Fruit fly (Drosophila melanogaster) whole organism, prepupa: ENCODE measurements around the gene toe.
A peak's percentile ranks its signal among the peaks of the same experiment; 100 is the strongest.

ENCODE experiments used
- CG10669 ChIP-seq: fragments of 200-800 bp; sonication (Bioruptor generic); optimal IDR thresholded peaks from 3 replicates; lab custom pipeline; 2018; ENCODE audit warnings: missing biosample characterization, mild to moderate bottlenecking, missing genetic modification characterization, moderate library complexity
- CG11294 ChIP-seq: fragments of 200-800 bp; sonication (Bioruptor generic); IDR thresholded peaks from 2 replicates; pipeline ENCODE4 v1.3.6; 2022; ENCODE audit warnings: missing biosample characterization, missing genetic modification characterization
- CG11902 ChIP-seq: fragments of 200-800 bp; sonication (Bioruptor generic); optimal IDR thresholded peaks from 3 replicates; lab custom pipeline; 2016; ENCODE audit warnings: missing biosample characterization, missing genetic modification characterization
- CG15336 ChIP-seq: fragments of 200-800 bp; sonication (Bioruptor generic); IDR thresholded peaks from 2 replicates; pipeline ENCODE4 v1.3.6; 2022; ENCODE audit warnings: missing biosample characterization, missing genetic modification characterization
- CG1621 ChIP-seq: fragments of 200-800 bp; sonication (Bioruptor generic); optimal IDR thresholded peaks from 3 replicates; lab custom pipeline; 2018; ENCODE audit warnings: missing biosample characterization, mild to moderate bottlenecking, missing genetic modification characterization
- CG31627 ChIP-seq: fragments of 200-800 bp; sonication (Bioruptor generic); optimal IDR thresholded peaks from 3 replicates; lab custom pipeline; 2016; ENCODE audit warnings: missing biosample characterization, missing genetic modification characterization
- CG3919 ChIP-seq: fragments of 200-800 bp; sonication (Bioruptor generic); optimal IDR thresholded peaks from 3 replicates; lab custom pipeline; 2016; ENCODE audit warnings: missing biosample characterization, missing genetic modification characterization
- CG6276 ChIP-seq: fragments of 200-800 bp; sonication (Bioruptor generic); optimal IDR thresholded peaks from 2 replicates; lab custom pipeline; 2017; ENCODE audit warnings: missing biosample characterization, mild to moderate bottlenecking, missing genetic modification characterization
- CG6808 ChIP-seq: fragments of 200-800 bp; sonication (Bioruptor generic); optimal IDR thresholded peaks from 3 replicates; lab custom pipeline; 2017; ENCODE audit warnings: missing biosample characterization, missing genetic modification characterization, mild to moderate bottlenecking, moderate library complexity, missing genetic modification reagents
- CG6854 ChIP-seq: fragments of 200-800 bp; sonication (Bioruptor generic); optimal IDR thresholded peaks from 2 replicates; lab custom pipeline; 2017; ENCODE audit warnings: missing biosample characterization, mild to moderate bottlenecking, missing genetic modification characterization
- CG7368 ChIP-seq: fragments of 200-800 bp; sonication (Bioruptor generic); optimal IDR thresholded peaks from 3 replicates; lab custom pipeline; 2016; ENCODE audit warnings: missing biosample characterization, missing genetic modification characterization
- CG8119 ChIP-seq: fragments of 200-800 bp; sonication (Bioruptor generic); IDR thresholded peaks from 3 replicates; pipeline ENCODE4 v1.3.6; 2022; ENCODE audit warnings: missing biosample characterization, missing genetic modification characterization
- CG8319 ChIP-seq: fragments of 200-800 bp; sonication (Bioruptor generic); optimal IDR thresholded peaks from 3 replicates; lab custom pipeline; 2016; ENCODE audit warnings: missing biosample characterization, missing genetic modification characterization
- CG8632 ChIP-seq: fragments of 200-800 bp; sonication (Bioruptor generic); optimal IDR thresholded peaks from 3 replicates; lab custom pipeline; 2016; ENCODE audit warnings: missing biosample characterization, missing genetic modification characterization
- CG9139 ChIP-seq: fragments of 200-800 bp; sonication (Bioruptor generic); optimal IDR thresholded peaks from 3 replicates; lab custom pipeline; 2017; ENCODE audit warnings: missing biosample characterization, mild to moderate bottlenecking, missing genetic modification characterization
- Eip75B ChIP-seq: fragments of 200-800 bp; sonication (Bioruptor generic); optimal IDR thresholded peaks from 3 replicates; lab custom pipeline; 2016; ENCODE audit warnings: missing biosample characterization, missing genetic modification characterization
- Eip78C ChIP-seq: fragments of 200-800 bp; sonication (Bioruptor generic); peaks from one replicate; lab custom pipeline; 2016; ENCODE audit warnings: missing biosample characterization, missing genetic modification characterization
- Eip93F ChIP-seq: fragments of 200-800 bp; sonication (Bioruptor generic); optimal IDR thresholded peaks from 2 replicates; lab custom pipeline; 2016; ENCODE audit warnings: missing biosample characterization, mild to moderate bottlenecking, missing genetic modification characterization
- Ets21C ChIP-seq: fragments of 200-800 bp; sonication (Bioruptor generic); optimal IDR thresholded peaks from 3 replicates; lab custom pipeline; 2016; ENCODE audit warnings: missing biosample characterization, missing genetic modification characterization
- Ets96B ChIP-seq: fragments of 200-800 bp; optimal IDR thresholded peaks from 2 replicates; lab custom pipeline; 2019; ENCODE audit warnings: missing biosample characterization, mild to moderate bottlenecking, missing genetic modification characterization, moderate library complexity
- Hr38 ChIP-seq: sonication (Bioruptor generic); optimal IDR thresholded peaks from 2 replicates; lab custom pipeline; 2016; ENCODE audit warnings: missing biosample characterization, missing genetic modification characterization
- Hr39 ChIP-seq: fragments of 200-800 bp; sonication (Bioruptor generic); optimal IDR thresholded peaks from 2 replicates; lab custom pipeline; 2016; ENCODE audit warnings: missing biosample characterization, missing genetic modification characterization
- Met ChIP-seq: fragments of 200-800 bp; sonication (Bioruptor generic); optimal IDR thresholded peaks from 3 replicates; lab custom pipeline; 2016; ENCODE audit warnings: missing biosample characterization, missing genetic modification characterization
- OdsH ChIP-seq: fragments of 200-800 bp; sonication (Bioruptor generic); optimal IDR thresholded peaks from 3 replicates; lab custom pipeline; 2016; ENCODE audit warnings: missing biosample characterization, missing genetic modification characterization
- Smox ChIP-seq: fragments of 200-800 bp; sonication (Bioruptor generic); optimal IDR thresholded peaks from 3 replicates; lab custom pipeline; 2016; ENCODE audit warnings: missing biosample characterization, missing genetic modification characterization
- Sox102F ChIP-seq: fragments of 200-800 bp; sonication (Bioruptor generic); optimal IDR thresholded peaks from 2 replicates; lab custom pipeline; 2016; ENCODE audit warnings: missing biosample characterization, mild to moderate bottlenecking, missing genetic modification characterization
- Sox14 ChIP-seq: fragments of 200-800 bp; sonication (Bioruptor generic); optimal IDR thresholded peaks from 3 replicates; lab custom pipeline; 2016; ENCODE audit warnings: missing biosample characterization, missing genetic modification characterization
- Sox15 ChIP-seq: fragments of 200-800 bp; sonication (Bioruptor generic); optimal IDR thresholded peaks from 3 replicates; lab custom pipeline; 2016; ENCODE audit warnings: missing biosample characterization, missing genetic modification characterization
- dac ChIP-seq: fragments of 200-800 bp; sonication (Bioruptor generic); optimal IDR thresholded peaks from 2 replicates; lab custom pipeline; 2017; ENCODE audit warnings: missing biosample characterization, mild to moderate bottlenecking, missing genetic modification characterization
- dsx ChIP-seq: fragments of 200-800 bp; optimal IDR thresholded peaks from 3 replicates; lab custom pipeline; 2019; ENCODE audit warnings: missing biosample characterization, mild to moderate bottlenecking, missing genetic modification characterization, moderate library complexity; ENCODE audit not compliant: poor library complexity, severe bottlenecking
- eg ChIP-seq: fragments of 200-800 bp; sonication (Bioruptor generic); IDR thresholded peaks from 3 replicates; pipeline ENCODE4 v1.3.6; 2022; ENCODE audit warnings: missing biosample characterization, missing genetic modification characterization
- esn ChIP-seq: fragments of 200-800 bp; sonication (Bioruptor generic); optimal IDR thresholded peaks from 2 replicates; lab custom pipeline; 2016; ENCODE audit warnings: missing biosample characterization, mild to moderate bottlenecking, missing genetic modification characterization, moderate library complexity
- fd85E ChIP-seq: fragments of 200-800 bp; sonication (Bioruptor generic); optimal IDR thresholded peaks from 3 replicates; lab custom pipeline; 2016; ENCODE audit warnings: missing biosample characterization, missing genetic modification characterization
- fkh ChIP-seq: fragments of 200-800 bp; sonication (Bioruptor generic); optimal IDR thresholded peaks from 3 replicates; lab custom pipeline; 2017; ENCODE audit warnings: missing biosample characterization, mild to moderate bottlenecking, missing genetic modification characterization, moderate library complexity
- lz ChIP-seq: fragments of 200-800 bp; sonication (Bioruptor generic); optimal IDR thresholded peaks from 3 replicates; lab custom pipeline; 2016; ENCODE audit warnings: missing biosample characterization, missing genetic modification characterization
- pdm3 ChIP-seq: fragments of 200-800 bp; sonication (Bioruptor generic); optimal IDR thresholded peaks from 3 replicates; lab custom pipeline; 2016; ENCODE audit warnings: missing biosample characterization, missing genetic modification characterization
- salr ChIP-seq, 2 experiments: fragments of 200-800 bp; sonication (Bioruptor generic); optimal IDR thresholded peaks; 3 replicates each; lab custom pipeline; 2016 to 2018; ENCODE audit warnings: missing biosample characterization in 2 of 2, missing genetic modification characterization in 2 of 2, mild to moderate bottlenecking in 1 of 2
- ss ChIP-seq, 2 experiments: fragments of 200-800 bp; sonication (Bioruptor generic); optimal IDR thresholded peaks; 2 replicates in 1 of 2; 3 replicates in 1 of 2; lab custom pipeline; 2017 to 2018; ENCODE audit warnings: mild to moderate bottlenecking in 2 of 2, missing biosample characterization in 2 of 2, missing genetic modification characterization in 2 of 2, moderate library complexity in 1 of 2
- topi ChIP-seq: fragments of 200-800 bp; sonication (Bioruptor generic); optimal IDR thresholded peaks from 3 replicates; lab custom pipeline; 2016; ENCODE audit warnings: missing biosample characterization, missing genetic modification characterization
- vri ChIP-seq: fragments of 200-800 bp; sonication (Bioruptor generic); optimal IDR thresholded peaks from 3 replicates; lab custom pipeline; 2016; ENCODE audit warnings: missing biosample characterization, mild to moderate bottlenecking, missing genetic modification characterization

Gene toe

dm6 chr3L:12414189-12414964 is 18.1 kb downstream of the toe start, which contains the start of gene SCaMC:
TSS of gene SCaMC (minus strand) at chr3L:12414842.
- no peak for TF ChIP-seq CG6808 (GFP tag; lab: Kevin White, UChicago)
- TF ChIP-seq dsx (GFP tag; lab: Kevin White, UChicago): peak; percentile 21
- TF ChIP-seq Eip75B (GFP tag; lab: Kevin White, UChicago): peak; percentile 3
- TF ChIP-seq ss (GFP tag; optimal IDR thresholded peaks at IDR 0.05; lab: Kevin White, UChicago): peak in 1 of 2 experiments; percentile 10
- TF ChIP-seq CG1621 (tag; lab: Kevin White, UChicago): no peak
- no peak for TF ChIP-seq CG8632 (GFP tag; lab: Kevin White, UChicago)
- no peak for TF ChIP-seq Hr39 (GFP tag; lab: Kevin White, UChicago)
- TF ChIP-seq Eip93F (GFP tag; lab: Kevin White, UChicago): peak; percentile 72
- TF ChIP-seq CG7368 (GFP tag; lab: Kevin White, UChicago): no peak
- no peak for TF ChIP-seq fd85E (GFP tag; lab: Kevin White, UChicago)
- TF ChIP-seq CG6854 (GFP tag; lab: Kevin White, UChicago): no peak
- peak; percentile 70 for TF ChIP-seq Eip78C (GFP tag; lab: Kevin White, UChicago)
- TF ChIP-seq fkh (GFP tag; lab: Kevin White, UChicago): no peak
- no peak for TF ChIP-seq Smox (GFP tag; lab: Kevin White, UChicago)
- TF ChIP-seq CG15336 (GFP tag; lab: Robert Waterston, UW): no peak
- no peak for TF ChIP-seq Sox102F (GFP tag; lab: Kevin White, UChicago)
- TF ChIP-seq Met (GFP tag; lab: Kevin White, UChicago): no peak
- peak; percentile 1 for TF ChIP-seq esn (GFP tag; lab: Kevin White, UChicago)
- TF ChIP-seq Sox14 (GFP tag; lab: Kevin White, UChicago): peak; percentile 44
- no peak for TF ChIP-seq CG31627 (GFP tag; lab: Kevin White, UChicago)
- no peak for TF ChIP-seq vri (GFP tag; lab: Kevin White, UChicago)

- no peak for TF ChIP-seq CG15336 (GFP tag; lab: Robert Waterston, UW)
- peak; percentile 2 for TF ChIP-seq Eip78C (GFP tag; lab: Kevin White, UChicago)
- no peak for TF ChIP-seq Ets96B
- no peak for TF ChIP-seq fkh (GFP tag; lab: Kevin White, UChicago)
- TF ChIP-seq CG1621 (tag; lab: Kevin White, UChicago): peak; percentile 0
- TF ChIP-seq vri (GFP tag; lab: Kevin White, UChicago): no peak
- no peak for TF ChIP-seq Smox (GFP tag; lab: Kevin White, UChicago)
- TF ChIP-seq Ets21C (GFP tag; lab: Kevin White, UChicago): no peak
- no peak for TF ChIP-seq CG8319 (GFP tag; lab: Kevin White, UChicago)
- TF ChIP-seq CG6276 (GFP tag; lab: Kevin White, UChicago): no peak
- TF ChIP-seq topi (GFP tag; lab: Kevin White, UChicago): no peak
- TF ChIP-seq Met (GFP tag; lab: Kevin White, UChicago): no peak
- TF ChIP-seq Sox15: no peak
Observed at dm6 chr3L:12411214-12411685, 21.2 kb downstream of the toe start.

- TF ChIP-seq fkh (GFP tag; lab: Kevin White, UChicago) (no peak), salr (GFP tag; optimal IDR thresholded peaks at IDR 0.05; lab: Kevin White, UChicago) (peak in 1 of 2 experiments; percentile 39), CG1621 (tag; lab: Kevin White, UChicago) (no peak), CG3919 (GFP tag; lab: Kevin White, UChicago) (peak; percentile 68), CG8319 (GFP tag; lab: Kevin White, UChicago) (peak; percentile 61), CG9139 (GFP tag; lab: Kevin White, UChicago) (peak; percentile 7), Sox102F (GFP tag; lab: Kevin White, UChicago) (no peak), Hr39 (GFP tag; lab: Kevin White, UChicago) (peak; percentile 73), Hr38 (GFP tag; lab: Kevin White, UChicago) (no peak), topi (GFP tag; lab: Kevin White, UChicago) (peak; percentile 79), eg (GFP tag; lab: Robert Waterston, UW) (no peak), Eip75B (GFP tag; lab: Kevin White, UChicago) (peak; percentile 50), CG11902 (peak; percentile 48), Ets21C (GFP tag; lab: Kevin White, UChicago) (peak; percentile 56), pdm3 (no peak), CG10669 (peak; percentile 57), Sox15 (peak; percentile 53), CG8119 (no peak), lz (GFP tag; lab: Kevin White, UChicago) (peak; percentile 67), CG6808 (GFP tag; lab: Kevin White, UChicago) (peak; percentile 35), Eip78C (GFP tag; lab: Kevin White, UChicago) (peak; percentile 89), OdsH (GFP tag; lab: Kevin White, UChicago) (peak; percentile 68), CG11294 (no peak), CG31627 (GFP tag; lab: Kevin White, UChicago) (peak; percentile 78), dac (GFP tag; lab: Kevin White, UChicago) (no peak), dsx (GFP tag; lab: Kevin White, UChicago) (no peak)
Observed at dm6 chr3L:12410472-12411213, 21.8 kb downstream of the toe start.
